Fruit fly (Drosophila melanogaster): ENCODE measurements around the gene disco-r.

The disco-r gene

dm6 chrX:16090179-16091144 is 58.3 kb downstream of the disco-r start (continued):
- TF ChIP-seq ato (GFP tag; IDR thresholded peaks at IDR 0.05; ENCODE audit: partially characterized antibody) (no peak), CG4282 (GFP tag; optimal IDR thresholded peaks at IDR 0.05) (peak; percentile 81), CG12659 (GFP tag; optimal IDR thresholded peaks at IDR 0.05) (peak; percentile 90), CG32532 (GFP tag; IDR thresholded peaks at IDR 0.05) (peak; percentile 95), Mes4 (GFP tag; optimal IDR thresholded peaks at IDR 0.05) (peak; percentile 72), CG9817 (tag; optimal IDR thresholded peaks at IDR 0.05) (peak; percentile 96), CG10321 (GFP tag; IDR thresholded peaks at IDR 0.05) (peak; percentile 69), CG3995 (GFP tag; optimal IDR thresholded peaks at IDR 0.05) (peak; percentile 74), slp2 (GFP tag; optimal IDR thresholded peaks at IDR 0.05) (peak; percentile 68), org-1 (GFP tag; optimal IDR thresholded peaks at IDR 0.05) (peak; percentile 74), Asciz (GFP tag; optimal IDR thresholded peaks at IDR 0.05) (peak; percentile 74), CG16815 (GFP tag; optimal IDR thresholded peaks at IDR 0.05) (peak; percentile 70), sd (tag; optimal IDR thresholded peaks at IDR 0.05) (peak; percentile 44), CG15479 (GFP tag; optimal IDR thresholded peaks at IDR 0.05) (no peak), CG12071 (GFP tag; optimal IDR thresholded peaks at IDR 0.05) (peak; percentile 95), NFAT (GFP tag; IDR thresholded peaks at IDR 0.05) (peak; percentile 93), ewg (GFP tag; optimal IDR thresholded peaks at IDR 0.05) (peak; percentile 70), Xrp1 (GFP tag; IDR thresholded peaks at IDR 0.05) (peak; percentile 83), CG15601 (tag; optimal IDR thresholded peaks at IDR 0.05) (peak; percentile 58), maf-S (GFP tag; optimal IDR thresholded peaks at IDR 0.05) (peak; percentile 87), Sry-β (GFP tag; optimal IDR thresholded peaks at IDR 0.05) (no peak), CG11093 (GFP tag; IDR thresholded peaks at IDR 0.05) (peak; percentile 83), B-H2 (GFP tag; optimal IDR thresholded peaks at IDR 0.05) (peak; percentile 97), eve (GFP tag; optimal IDR thresholded peaks at IDR 0.05) (peak in 1 of 2 experiments; percentile 86), Hey (tag; optimal IDR thresholded peaks at IDR 0.05) (peak; percentile 70), Spps (tag; optimal IDR thresholded peaks at IDR 0.05) (peak; percentile 37), HLH3B (GFP tag; IDR thresholded peaks at IDR 0.05) (peak; percentile 85), crol (GFP tag; IDR thresholded peaks at IDR 0.05) (0 out of 2 replicates have a peak, but pooled peaks have one; percentile 31), CG9932 (GFP tag; IDR thresholded peaks at IDR 0.05) (peak; percentile 94), pum (GFP tag; optimal IDR thresholded peaks at IDR 0.05) (peak; percentile 82), repo (GFP tag; optimal IDR thresholded peaks at IDR 0.05) (peak; percentile 83), CG7963 (GFP tag; IDR thresholded peaks at IDR 0.05; ENCODE audit: partially characterized antibody) (no peak), Ada2b (GFP tag; IDR thresholded peaks at IDR 0.05) (peak; percentile 96), rib (GFP tag; IDR thresholded peaks at IDR 0.05) (peak; percentile 92), Rfx (GFP tag; IDR thresholded peaks at IDR 0.05) (peak; percentile 95), az2 (GFP tag; optimal IDR thresholded peaks at IDR 0.05) (peak; percentile 92), kni (GFP tag; optimal IDR thresholded peaks at IDR 0.05) (peak; percentile 8), caup (GFP tag; optimal IDR thresholded peaks at IDR 0.05; ENCODE audit: severe bottlenecking) (peak; percentile 91), CG31365 (tag; optimal IDR thresholded peaks at IDR 0.05) (peak; percentile 77), luna (GFP tag; optimal IDR thresholded peaks at IDR 0.05) (peak; percentile 74), nerfin-1 (tag; optimal IDR thresholded peaks at IDR 0.05) (peak; percentile 77), tap (tag; optimal IDR thresholded peaks at IDR 0.05) (peak; percentile 92), CG2875 (GFP tag; optimal IDR thresholded peaks at IDR 0.05) (peak; percentile 77), Optix (GFP tag; IDR thresholded peaks at IDR 0.05) (peak; percentile 84), CG12104 (GFP tag; optimal IDR thresholded peaks at IDR 0.05) (peak; percentile 75), CG10565 (GFP tag; optimal IDR thresholded peaks at IDR 0.05) (peak; percentile 59), ro (GFP tag; IDR thresholded peaks at IDR 0.05) (peak; percentile 66), CG12219 (GFP tag; optimal IDR thresholded peaks at IDR 0.05) (peak; percentile 93)

Data from whole organism, embryonic.